Fruit fly (Drosophila melanogaster) whole organism, prepupa: ENCODE measurements around the gene PolD2.

ENCODE experiments used
- Blimp-1 ChIP-seq: fragments of 200-800 bp; sonication (Bioruptor generic); optimal IDR thresholded peaks from 3 replicates; lab custom pipeline; 2017; ENCODE audit warnings: missing biosample characterization, missing genetic modification characterization, mild to moderate bottlenecking, moderate library complexity, missing genetic modification reagents
- CG10631 ChIP-seq: fragments of 200-800 bp; sonication (Bioruptor generic); optimal IDR thresholded peaks from 2 replicates; lab custom pipeline; 2016; ENCODE audit warnings: missing biosample characterization, missing genetic modification characterization
- CG4318 ChIP-seq: fragments of 200-800 bp; sonication (Bioruptor generic); optimal IDR thresholded peaks from 3 replicates; lab custom pipeline; 2017; ENCODE audit warnings: missing biosample characterization, mild to moderate bottlenecking, missing genetic modification characterization
- CG6163 ChIP-seq: fragments of 200-800 bp; sonication (Bioruptor generic); IDR thresholded peaks from 3 replicates; pipeline ENCODE4 v1.3.6; 2022; ENCODE audit warnings: missing biosample characterization, missing genetic modification characterization
- CG6808 ChIP-seq: fragments of 200-800 bp; sonication (Bioruptor generic); optimal IDR thresholded peaks from 3 replicates; lab custom pipeline; 2017; ENCODE audit warnings: missing biosample characterization, missing genetic modification characterization, mild to moderate bottlenecking, moderate library complexity, missing genetic modification reagents
- Eip93F ChIP-seq: fragments of 200-800 bp; sonication (Bioruptor generic); optimal IDR thresholded peaks from 2 replicates; lab custom pipeline; 2016; ENCODE audit warnings: missing biosample characterization, mild to moderate bottlenecking, missing genetic modification characterization
- Lpt ChIP-seq: fragments of 200-800 bp; sonication (Bioruptor generic); optimal IDR thresholded peaks from 3 replicates; lab custom pipeline; 2016; ENCODE audit warnings: missing biosample characterization, missing genetic modification characterization
- OdsH ChIP-seq: fragments of 200-800 bp; sonication (Bioruptor generic); optimal IDR thresholded peaks from 3 replicates; lab custom pipeline; 2016; ENCODE audit warnings: missing biosample characterization, missing genetic modification characterization
- Sox14 ChIP-seq: fragments of 200-800 bp; sonication (Bioruptor generic); optimal IDR thresholded peaks from 3 replicates; lab custom pipeline; 2016; ENCODE audit warnings: missing biosample characterization, missing genetic modification characterization
- dsx ChIP-seq: fragments of 200-800 bp; optimal IDR thresholded peaks from 3 replicates; lab custom pipeline; 2019; ENCODE audit warnings: missing biosample characterization, mild to moderate bottlenecking, missing genetic modification characterization, moderate library complexity; ENCODE audit not compliant: poor library complexity, severe bottlenecking
- fkh ChIP-seq: fragments of 200-800 bp; sonication (Bioruptor generic); optimal IDR thresholded peaks from 3 replicates; lab custom pipeline; 2017; ENCODE audit warnings: missing biosample characterization, mild to moderate bottlenecking, missing genetic modification characterization, moderate library complexity
- salr ChIP-seq, 2 experiments: fragments of 200-800 bp; sonication (Bioruptor generic); optimal IDR thresholded peaks; 3 replicates each; lab custom pipeline; 2016 to 2018; ENCODE audit warnings: missing biosample characterization in 2 of 2, missing genetic modification characterization in 2 of 2, mild to moderate bottlenecking in 1 of 2

- TF ChIP-seq Blimp-1 (no peak), CG6163 (peak; percentile 68), fkh (GFP tag; lab: Kevin White, UChicago) (no peak), dsx (peak; percentile 63), CG4318 (GFP tag; lab: Kevin White, UChicago) (no peak), Eip93F (GFP tag; lab: Kevin White, UChicago) (peak; percentile 1), OdsH (no peak), Sox14 (no peak), CG10631 (GFP tag; lab: Kevin White, UChicago) (no peak), salr (GFP tag; optimal IDR thresholded peaks at IDR 0.05; lab: Kevin White, UChicago) (no peak), Lpt (peak; percentile 69), CG6808 (GFP tag; lab: Kevin White, UChicago) (peak; percentile 25)
These were observed 19.9 kb upstream of the PolD2 start, which contains the start of gene Cht2 for dm6 chr3L:1755458-1755984.
